Fruit fly (Drosophila melanogaster) whole organism, embryonic: ENCODE data around the gene GstD4.

Experiments
- C15 ChIP-seq: fragments of 200-800 bp; sonication (Bioruptor generic); IDR thresholded peaks from 3 replicates; pipeline ENCODE4 v1.3.6; 2022; ENCODE audit warnings: missing biosample characterization, missing genetic modification characterization
- CG10267 ChIP-seq: fragments of 200-800 bp; sonication (Bioruptor generic); optimal IDR thresholded peaks from 2 replicates; lab custom pipeline; 2018; ENCODE audit warnings: missing biosample characterization, mild to moderate bottlenecking, missing genetic modification characterization, moderate library complexity
- CG12299 ChIP-seq: fragments of 200-800 bp; sonication (Bioruptor generic); optimal IDR thresholded peaks from 2 replicates; lab custom pipeline; 2018; ENCODE audit warnings: missing biosample characterization, mild to moderate bottlenecking, missing genetic modification characterization
- CG12769 ChIP-seq: fragments of 200-800 bp; sonication (Bioruptor generic); optimal IDR thresholded peaks from 2 replicates; lab custom pipeline; 2019; ENCODE audit warnings: missing biosample characterization, mild to moderate bottlenecking, missing genetic modification characterization, moderate library complexity
- CG15601 ChIP-seq: fragments of 200-800 bp; sonication (Bioruptor generic); optimal IDR thresholded peaks from 3 replicates; lab custom pipeline; 2019; ENCODE audit warnings: missing biosample characterization, mild to moderate bottlenecking, missing genetic modification characterization, moderate library complexity
- CG17186 ChIP-seq: fragments of 200-800 bp; sonication (Bioruptor generic); optimal IDR thresholded peaks from 3 replicates; lab custom pipeline; 2017; ENCODE audit warnings: missing biosample characterization, missing genetic modification reagents, missing genetic modification characterization
- CG18011 ChIP-seq: fragments of 200-800 bp; sonication (Bioruptor generic); optimal IDR thresholded peaks from 2 replicates; lab custom pipeline; 2017; ENCODE audit warnings: missing biosample characterization, missing genetic modification characterization, mild to moderate bottlenecking, moderate library complexity, missing genotype
- CG2712 ChIP-seq: fragments of 200-800 bp; optimal IDR thresholded peaks from 3 replicates; lab custom pipeline; 2019; ENCODE audit warnings: missing biosample characterization, mild to moderate bottlenecking, missing genetic modification characterization, moderate library complexity
- CG3847 ChIP-seq: fragments of 200-800 bp; sonication (Bioruptor generic); IDR thresholded peaks from 2 replicates; pipeline ENCODE4 v1.3.6; 2022; ENCODE audit warnings: missing biosample characterization, missing genetic modification characterization
- CG6683 ChIP-seq: fragments of 200-800 bp; sonication (Bioruptor generic); optimal IDR thresholded peaks from 2 replicates; lab custom pipeline; 2017; ENCODE audit warnings: missing biosample characterization, mild to moderate bottlenecking, missing genetic modification characterization, missing genetic modification reagents
- CG8281 ChIP-seq: fragments of 200-800 bp; sonication (Bioruptor generic); optimal IDR thresholded peaks from 2 replicates; lab custom pipeline; 2018; ENCODE audit warnings: missing biosample characterization, mild to moderate bottlenecking, missing genetic modification characterization, moderate library complexity
- CG9215 ChIP-seq: fragments of 200-800 bp; sonication (Bioruptor generic); IDR thresholded peaks from 2 replicates; pipeline ENCODE4 v1.3.6; 2022; ENCODE audit warnings: missing biosample characterization, missing genetic modification characterization
- Gug ChIP-seq: fragments of 200-800 bp; sonication (Bioruptor generic); IDR thresholded peaks from 4 replicates; pipeline ENCODE4 v1.3.6; 2022; ENCODE audit warnings: missing biosample characterization, missing genetic modification characterization
- H2.0 ChIP-seq: fragments of 200-800 bp; sonication (Bioruptor generic); IDR thresholded peaks from 2 replicates; pipeline ENCODE4 v1.3.6; 2022; ENCODE audit warnings: missing biosample characterization, missing genetic modification characterization
- HHEX ChIP-seq: fragments of 200-800 bp; sonication (Bioruptor generic); optimal IDR thresholded peaks from 3 replicates; lab custom pipeline; 2017; ENCODE audit warnings: missing biosample characterization, mild to moderate bottlenecking, missing genetic modification characterization, missing genetic modification reagents
- Hey ChIP-seq: fragments of 200-800 bp; sonication (Bioruptor generic); optimal IDR thresholded peaks from 3 replicates; lab custom pipeline; 2018; ENCODE audit warnings: missing biosample characterization, mild to moderate bottlenecking, missing genetic modification characterization
- Hmr ChIP-seq: fragments of 200-800 bp; sonication (Bioruptor generic); optimal IDR thresholded peaks from 3 replicates; lab custom pipeline; 2017; ENCODE audit warnings: mild to moderate bottlenecking, missing biosample characterization, missing genetic modification reagents, missing genetic modification characterization
- Hr39 ChIP-seq: fragments of >200 bp; optimal IDR thresholded peaks from 2 replicates; lab custom pipeline; 2017
- Med ChIP-seq: fragments of 200-800 bp; sonication (Bioruptor generic); peaks from one replicate; lab custom pipeline; 2016; ENCODE audit warnings: missing biosample characterization, missing genetic modification characterization, mild to moderate bottlenecking, inconsistent platforms, moderate library complexity
- Rfx ChIP-seq: fragments of 200-800 bp; sonication (Bioruptor generic); IDR thresholded peaks from 2 replicates; pipeline ENCODE4 v1.3.6; 2022; ENCODE audit warnings: missing biosample characterization, missing genetic modification characterization
- Six4 ChIP-seq: fragments of 200-800 bp; sonication (Bioruptor generic); optimal IDR thresholded peaks from 2 replicates; lab custom pipeline; 2016; ENCODE audit warnings: missing biosample characterization, missing genetic modification characterization
- Sry-β ChIP-seq: fragments of 200-800 bp; sonication (Bioruptor generic); optimal IDR thresholded peaks from 2 replicates; lab custom pipeline; 2018; ENCODE audit warnings: missing biosample characterization, mild to moderate bottlenecking, missing genetic modification characterization, moderate library complexity
- Trl ChIP-seq, 3 experiments: fragments of >200 bp in 2 of 3; fragments of 200-800 bp in 1 of 3; sonication (Bioruptor generic) in 1 of 3; optimal IDR thresholded peaks; 2 replicates in 1 of 3; 3 replicates in 2 of 3; lab custom pipeline; 2016 to 2017; ENCODE audit warnings: missing biosample characterization in 1 of 3, missing genetic modification characterization in 1 of 3
- YL-1 ChIP-seq: fragments of 200-800 bp; sonication (Bioruptor generic); optimal IDR thresholded peaks from 3 replicates; lab custom pipeline; 2017; ENCODE audit warnings: missing biosample characterization, mild to moderate bottlenecking, missing genetic modification characterization
- ac ChIP-seq: fragments of 200-800 bp; sonication (Bioruptor generic); optimal IDR thresholded peaks from 3 replicates; lab custom pipeline; 2017; ENCODE audit warnings: missing biosample characterization, mild to moderate bottlenecking, missing genetic modification characterization
- chif ChIP-seq, 2 experiments: fragments of 200-800 bp; sonication (Bioruptor generic); optimal IDR thresholded peaks; 3 replicates each; lab custom pipeline; 2016; ENCODE audit warnings: missing biosample characterization in 2 of 2, missing genetic modification characterization in 2 of 2
- crol ChIP-seq: fragments of 200-800 bp; sonication (Bioruptor generic); IDR thresholded peaks from 2 replicates; pipeline ENCODE4 v1.3.6; 2022; ENCODE audit warnings: missing biosample characterization, missing genetic modification characterization
- ewg ChIP-seq: fragments of 200-800 bp; sonication (Bioruptor generic); optimal IDR thresholded peaks from 3 replicates; lab custom pipeline; 2017; ENCODE audit warnings: mild to moderate bottlenecking, missing biosample characterization, missing genetic modification reagents, missing genetic modification characterization
- exex ChIP-seq: fragments of 200-800 bp; sonication (Bioruptor generic); optimal IDR thresholded peaks from 4 replicates; lab custom pipeline; 2018; ENCODE audit warnings: missing biosample characterization, mild to moderate bottlenecking, missing genetic modification characterization, moderate library complexity
- fd102C ChIP-seq: fragments of 200-800 bp; sonication (Bioruptor generic); optimal IDR thresholded peaks from 2 replicates; lab custom pipeline; 2018; ENCODE audit warnings: missing biosample characterization, mild to moderate bottlenecking, missing genetic modification characterization, moderate library complexity
- gce ChIP-seq: fragments of 200-800 bp; sonication (Bioruptor generic); IDR thresholded peaks from 3 replicates; pipeline ENCODE4 v1.3.6; 2022; ENCODE audit warnings: missing biosample characterization, missing genetic modification characterization
- grau ChIP-seq: fragments of 200-800 bp; optimal IDR thresholded peaks from 3 replicates; lab custom pipeline; 2019; ENCODE audit warnings: missing biosample characterization, mild to moderate bottlenecking, missing genetic modification characterization, moderate library complexity
- ham ChIP-seq: fragments of 200-800 bp; sonication (Bioruptor generic); IDR thresholded peaks from 2 replicates; pipeline ENCODE4 v1.3.6; 2022; ENCODE audit warnings: missing biosample characterization, missing genetic modification characterization
- hkb ChIP-seq, 2 experiments: fragments of 200-800 bp in 1 of 2; fragments of >200 bp in 1 of 2; sonication (Bioruptor generic) in 1 of 2; IDR thresholded peaks in 1 of 2; optimal IDR thresholded peaks in 1 of 2; 2 replicates each; pipeline versions ENCODE4 v1.3.6 to Lab custom; 2017 to 2022; ENCODE audit warnings: missing biosample characterization in 1 of 2, missing genetic modification characterization in 1 of 2
- jumu ChIP-seq: fragments of 200-800 bp; sonication (Bioruptor generic); optimal IDR thresholded peaks from 3 replicates; lab custom pipeline; 2016; ENCODE audit warnings: missing biosample characterization, missing genetic modification characterization
- lab ChIP-seq: fragments of 200-800 bp; sonication (Bioruptor generic); optimal IDR thresholded peaks from 3 replicates; lab custom pipeline; 2017; ENCODE audit warnings: missing biosample characterization, missing genetic modification characterization, mild to moderate bottlenecking, moderate library complexity, missing genetic modification reagents
- lola ChIP-seq, 3 experiments: fragments of >200 bp in 2 of 3; fragments of 200-800 bp in 1 of 3; sonication (Bioruptor generic) in 1 of 3; optimal IDR thresholded peaks; 2 replicates each; lab custom pipeline; 2017 to 2019; ENCODE audit warnings: missing biosample characterization in 3 of 3, missing genetic modification characterization in 3 of 3, mild to moderate bottlenecking in 1 of 3, moderate library complexity in 1 of 3
- luna ChIP-seq: fragments of 200-800 bp; sonication (Bioruptor generic); optimal IDR thresholded peaks from 2 replicates; lab custom pipeline; 2016; ENCODE audit warnings: missing biosample characterization, missing genetic modification characterization
- onecut ChIP-seq: fragments of 200-800 bp; sonication (Bioruptor generic); IDR thresholded peaks from 2 replicates; pipeline ENCODE4 v1.3.6; 2022; ENCODE audit warnings: missing biosample characterization, missing genetic modification characterization
- pita ChIP-seq: fragments of 200-800 bp; sonication (Bioruptor generic); optimal IDR thresholded peaks from 2 replicates; lab custom pipeline; 2017; ENCODE audit warnings: missing biosample characterization, mild to moderate bottlenecking, missing genetic modification characterization
- psq ChIP-seq: fragments of 200-800 bp; sonication (Bioruptor generic); optimal IDR thresholded peaks from 2 replicates; lab custom pipeline; 2017; ENCODE audit warnings: missing biosample characterization, missing genetic modification characterization
- repo ChIP-seq: fragments of 200-800 bp; sonication (Bioruptor generic); optimal IDR thresholded peaks from 2 replicates; lab custom pipeline; 2016; ENCODE audit warnings: missing biosample characterization, missing genetic modification characterization
- rib ChIP-seq: fragments of 200-800 bp; sonication (Bioruptor generic); IDR thresholded peaks from 2 replicates; pipeline ENCODE4 v1.3.6; 2022; ENCODE audit warnings: missing biosample characterization, missing genetic modification characterization
- row ChIP-seq: fragments of 200-800 bp; sonication (Bioruptor generic); IDR thresholded peaks from 3 replicates; pipeline ENCODE4 v1.3.6; 2022; ENCODE audit warnings: missing biosample characterization, missing genetic modification characterization
- run ChIP-seq: fragments of 200-800 bp; sonication (Bioruptor generic); optimal IDR thresholded peaks from 3 replicates; lab custom pipeline; 2018; ENCODE audit warnings: missing biosample characterization, mild to moderate bottlenecking, missing genetic modification characterization
- sd ChIP-seq: fragments of 200-800 bp; sonication (Bioruptor generic); optimal IDR thresholded peaks from 3 replicates; lab custom pipeline; 2018; ENCODE audit warnings: missing biosample characterization, mild to moderate bottlenecking, missing genetic modification characterization, moderate library complexity
- sisA ChIP-seq: fragments of 200-800 bp; sonication (Bioruptor generic); IDR thresholded peaks from 2 replicates; pipeline ENCODE4 v1.3.6; 2022; ENCODE audit warnings: missing biosample characterization, missing genetic modification characterization
- slou ChIP-seq: fragments of 200-800 bp; sonication (Bioruptor generic); optimal IDR thresholded peaks from 3 replicates; lab custom pipeline; 2016; ENCODE audit warnings: missing biosample characterization, missing genetic modification characterization
- sqz ChIP-seq: fragments of 200-800 bp; sonication (Bioruptor generic); optimal IDR thresholded peaks from 3 replicates; lab custom pipeline; 2018; ENCODE audit warnings: missing biosample characterization, mild to moderate bottlenecking, missing genetic modification characterization
- stc ChIP-seq: fragments of 200-800 bp; sonication (Bioruptor generic); IDR thresholded peaks from 2 replicates; pipeline ENCODE4 v1.3.6; 2022; ENCODE audit warnings: missing biosample characterization, missing genetic modification characterization
- toy ChIP-seq: fragments of 200-800 bp; sonication (Bioruptor generic); IDR thresholded peaks from 2 replicates; pipeline ENCODE4 v1.3.6; 2022; ENCODE audit warnings: missing biosample characterization, missing genetic modification characterization
- z ChIP-seq: fragments of 200-800 bp; sonication (Bioruptor generic); IDR thresholded peaks from 3 replicates; pipeline ENCODE4 v1.3.6; 2022; ENCODE audit warnings: missing biosample characterization, missing genetic modification characterization

The GstD4 gene

DNA sequence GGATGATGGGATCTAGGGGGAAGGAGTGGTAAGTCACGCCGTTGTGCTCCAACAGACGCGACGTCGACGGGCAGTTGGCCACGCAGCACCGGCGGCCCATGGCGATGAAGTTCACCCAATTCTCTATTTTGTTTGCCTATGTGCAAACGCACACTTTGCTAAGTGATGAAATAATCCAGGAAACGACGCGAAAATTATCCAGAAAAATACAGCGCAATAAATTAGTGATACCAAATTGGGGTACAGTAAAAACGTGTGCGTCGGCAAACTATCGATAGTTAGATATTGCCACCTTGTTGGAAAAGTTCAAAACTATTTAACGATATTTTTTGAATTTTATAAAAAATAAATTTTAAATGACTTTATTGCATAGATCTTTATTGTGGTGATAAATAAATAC is 17.9 kb upstream of the GstD4 start, which contains the start of gene MBD-R2 (continued):
- TF ChIP-seq slou (no peak), CG10267 (tag; lab: Kevin White, UChicago) (peak; percentile 41), CG6683 (GFP tag; lab: Kevin White, UChicago) (no peak), lab (GFP tag; lab: Kevin White, UChicago) (no peak), luna (no peak), Hr39 (no peak), Sry-β (GFP tag; lab: Kevin White, UChicago) (no peak), Six4 (no peak), CG12299 (tag; lab: Kevin White, UChicago) (no peak), crol (GFP tag; lab: Robert Waterston, UW) (peak; percentile 89), jumu (no peak), CG12769 (no peak), toy (no peak), lola (GFP tag; optimal IDR thresholded peaks at IDR 0.05; lab: Kevin White, UChicago) (no peak), CG17186 (GFP tag; lab: Kevin White, UChicago) (peak; percentile 51), hkb (optimal IDR thresholded peaks at IDR 0.05; lab: Kevin White, UChicago) (no peak), hkb (GFP tag; IDR thresholded peaks at IDR 0.05; lab: Robert Waterston, UW) (no peak), exex (tag; lab: Kevin White, UChicago) (no peak), Hey (no peak), sisA (no peak), HHEX (GFP tag; lab: Kevin White, UChicago) (no peak), Hmr (GFP tag; lab: Kevin White, UChicago) (no peak), CG2712 (tag; lab: Kevin White, UChicago) (peak; percentile 38), H2.0 (GFP tag; lab: Robert Waterston, UW) (no peak), CG3847 (GFP tag; lab: Robert Waterston, UW) (no peak), repo (GFP tag; lab: Kevin White, UChicago) (no peak), grau (tag; lab: Kevin White, UChicago) (peak; percentile 42), ac (GFP tag; lab: Kevin White, UChicago) (no peak), CG15601 (tag; lab: Kevin White, UChicago) (no peak), YL-1 (peak; percentile 87), fd102C (GFP tag; lab: Kevin White, UChicago) (no peak), ewg (no peak), pita (GFP tag; lab: Kevin White, UChicago) (no peak), chif (GFP tag; optimal IDR thresholded peaks at IDR 0.05; lab: Kevin White, UChicago) (no peak)

DNA sequence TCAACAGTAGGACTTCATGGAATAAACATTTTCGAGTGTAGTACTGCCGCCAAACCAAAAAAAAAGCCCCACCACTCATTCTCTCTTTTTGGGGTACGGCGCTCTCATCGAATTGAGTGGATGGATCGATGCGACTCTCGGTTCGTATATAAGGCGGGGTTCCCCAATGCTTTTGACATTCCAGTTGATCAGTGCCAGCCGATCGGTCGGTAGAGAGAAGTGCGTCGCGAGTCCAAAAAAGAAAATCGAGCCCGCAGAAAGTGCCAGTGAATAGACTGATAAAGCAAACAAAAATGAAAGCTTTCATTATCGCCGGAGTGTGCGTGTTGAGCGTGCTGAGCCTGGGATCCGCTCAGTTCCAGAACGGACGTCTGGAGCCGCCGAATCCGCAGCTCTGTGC is 14.1 kb upstream of the GstD4 start, which contains the start of gene CG4115:
CG4115 (plus strand) TSS at position 172 of the 400 bp plus-strand sequence.
- TF ChIP-seq run (no peak), row (GFP tag; lab: Robert Waterston, UW) (0 out of 3 replicates have a peak, but pooled peaks have one; percentile 5), Gug (GFP tag; lab: Robert Waterston, UW) (no peak), Med (GFP tag; lab: Kevin White, UChicago) (peak; percentile 66), Trl (optimal IDR thresholded peaks at IDR 0.05; lab: Kevin White, UChicago) (peak; percentile 7 to 32), Trl (GFP tag; optimal IDR thresholded peaks at IDR 0.05; lab: Kevin White, UChicago) (no peak), CG9215 (GFP tag; lab: Robert Waterston, UW) (no peak), onecut (GFP tag; lab: Robert Waterston, UW) (peak; percentile 67), CG8281 (no peak), Rfx (peak; percentile 16; the same call in 1 of the 2 replicates), CG18011 (GFP tag; lab: Kevin White, UChicago) (no peak), stc (GFP tag; lab: Robert Waterston, UW) (0 out of 2 replicates have a peak, but pooled peaks have one; percentile 10), psq (GFP tag; lab: Kevin White, UChicago) (no peak), C15 (GFP tag; lab: Robert Waterston, UW) (no peak), ham (GFP tag; lab: Robert Waterston, UW) (peak; percentile 29; the same call in 1 of the 2 replicates), sqz (peak; percentile 40), gce (GFP tag; lab: Robert Waterston, UW) (0 out of 3 replicates have a peak, but pooled peaks have one; percentile 15), z (peak; percentile 80), CG12769 (peak; percentile 13), rib (0 out of 2 replicates have a peak, but pooled peaks have one; percentile 21), sd (peak; percentile 80)
